Worm (Caenorhabditis elegans) whole organism, young adult: ENCODE data around the gene rpn-3.

Experiments used
- B0261.1 ChIP-seq: sonication (generic microtip); optimal IDR thresholded peaks from 2 replicates; lab custom pipeline; 2016; ENCODE audit warnings: mild to moderate bottlenecking, missing genetic modification characterization, moderate library complexity, missing compliant biosample characterization
- B0336.3 ChIP-seq: fragments of 200-800 bp; sonication (Bioruptor generic); IDR thresholded peaks from 2 replicates; pipeline ENCODE4 v1.3.6; 2022; ENCODE audit warnings: missing genetic modification characterization, missing compliant biosample characterization
- C17E4.6 ChIP-seq: fragments of 200-800 bp; sonication (Bioruptor generic); IDR thresholded peaks from 2 replicates; pipeline ENCODE4 v1.3.6; 2022; ENCODE audit warnings: missing genetic modification reagents, missing genetic modification characterization, missing compliant biosample characterization
- D2030.7 ChIP-seq: fragments of 200-800 bp; sonication (Bioruptor generic); IDR thresholded peaks from 2 replicates; pipeline ENCODE4 v1.3.6; 2022; ENCODE audit warnings: missing genetic modification reagents, missing genetic modification characterization, missing compliant biosample characterization
- F39B2.1 ChIP-seq: fragments of 200-800 bp; sonication (Bioruptor generic); IDR thresholded peaks from 2 replicates; pipeline ENCODE4 v1.3.6; 2022; ENCODE audit warnings: missing genetic modification reagents, missing genetic modification characterization, missing compliant biosample characterization
- K11D2.4 ChIP-seq: fragments of 200-800 bp; sonication (Bioruptor generic); IDR thresholded peaks from 2 replicates; pipeline ENCODE4 v1.3.6; 2022; ENCODE audit warnings: missing genetic modification reagents, missing genetic modification characterization, missing compliant biosample characterization
- K12H6.12 ChIP-seq: fragments of 200-800 bp; sonication (Bioruptor generic); optimal IDR thresholded peaks from 2 replicates; lab custom pipeline; 2018; ENCODE audit warnings: mild to moderate bottlenecking, missing genetic modification characterization, missing compliant biosample characterization
- T26A5.8 ChIP-seq: sonication (generic microtip); optimal IDR thresholded peaks from 2 replicates; lab custom pipeline; 2016; ENCODE audit warnings: missing genetic modification characterization, missing compliant biosample characterization
- Y67H2A.10 ChIP-seq: fragments of 200-800 bp; sonication (Bioruptor generic); conservative IDR thresholded peaks from 2 replicates; pipeline ENCODE4 v1.3.6; 2022; ENCODE audit warnings: missing genetic modification reagents, missing genetic modification characterization, missing compliant biosample characterization
- Y79H2A.3 ChIP-seq: fragments of 200-800 bp; sonication (Bioruptor generic); conservative IDR thresholded peaks from 2 replicates; pipeline ENCODE4 v1.3.6; 2022; ENCODE audit warnings: missing genetic modification reagents, missing genetic modification characterization, missing compliant biosample characterization
- Y95B8A.8 ChIP-seq: fragments of 200-800 bp; sonication (Bioruptor generic); IDR thresholded peaks from 2 replicates; pipeline ENCODE4 v1.3.6; 2022; ENCODE audit warnings: missing genetic modification reagents, missing genetic modification characterization, missing compliant biosample characterization
- aptf-2 ChIP-seq: fragments of 200-800 bp; sonication (Bioruptor generic); conservative IDR thresholded peaks from 2 replicates; pipeline ENCODE4 v1.3.6; 2022; ENCODE audit warnings: missing genetic modification reagents, missing genetic modification characterization, missing compliant biosample characterization
- atf-7 ChIP-seq: sonication (generic microtip); optimal IDR thresholded peaks from 2 replicates; lab custom pipeline; 2017; ENCODE audit warnings: mild to moderate bottlenecking, missing genetic modification characterization, missing compliant biosample characterization
- athp-1 ChIP-seq: sonication (generic microtip); optimal IDR thresholded peaks from 2 replicates; lab custom pipeline; 2017; ENCODE audit warnings: mild to moderate bottlenecking, missing genetic modification characterization, missing compliant biosample characterization
- attf-6 ChIP-seq: fragments of 200-800 bp; sonication (Bioruptor generic); IDR thresholded peaks from 2 replicates; pipeline ENCODE4 v1.3.6; 2022; ENCODE audit warnings: missing genetic modification reagents, missing genetic modification characterization, missing compliant biosample characterization
- ccch-3 ChIP-seq: fragments of 200-800 bp; sonication (Bioruptor generic); optimal IDR thresholded peaks from 2 replicates; lab custom pipeline; 2018; ENCODE audit warnings: mild to moderate bottlenecking, missing genetic modification characterization, missing compliant biosample characterization
- cebp-1 ChIP-seq, 2 experiments: fragments of 200-800 bp in 1 of 2; sonication (Bioruptor generic) in 1 of 2; sonication (generic microtip) in 1 of 2; IDR thresholded peaks in 1 of 2; optimal IDR thresholded peaks in 1 of 2; 2 replicates each; pipeline versions ENCODE4 v1.3.6 to Lab custom; 2017 to 2022; ENCODE audit warnings: missing compliant biosample characterization in 2 of 2, missing genetic modification characterization in 2 of 2, mild to moderate bottlenecking in 1 of 2, missing genetic modification reagents in 1 of 2, moderate library complexity in 1 of 2
- ceh-100 ChIP-seq: fragments of 200-800 bp; sonication (Bioruptor generic); IDR thresholded peaks from 2 replicates; pipeline ENCODE4 v1.3.6; 2022; ENCODE audit warnings: missing genetic modification reagents, missing genetic modification characterization, missing compliant biosample characterization
- ceh-27 ChIP-seq: fragments of 200-800 bp; sonication (Bioruptor generic); optimal IDR thresholded peaks from 2 replicates; lab custom pipeline; 2018; ENCODE audit warnings: mild to moderate bottlenecking, missing genetic modification characterization, moderate library complexity, missing compliant biosample characterization
- ceh-79 ChIP-seq: sonication (generic microtip); optimal IDR thresholded peaks from 2 replicates; lab custom pipeline; 2017; ENCODE audit warnings: mild to moderate bottlenecking, missing genetic modification characterization, missing compliant biosample characterization
- chd-7 ChIP-seq: sonication (generic microtip); optimal IDR thresholded peaks from 2 replicates; lab custom pipeline; 2016; ENCODE audit warnings: mild to moderate bottlenecking, missing genetic modification characterization, moderate library complexity, missing compliant biosample characterization
- egl-44 ChIP-seq: fragments of 200-800 bp; sonication (Bioruptor generic); IDR thresholded peaks from 2 replicates; pipeline ENCODE4 v1.3.6; 2022; ENCODE audit warnings: missing genetic modification reagents, missing genetic modification characterization, missing compliant biosample characterization
- fkh-3 ChIP-seq: sonication (generic microtip); optimal IDR thresholded peaks from 2 replicates; lab custom pipeline; 2016; ENCODE audit warnings: mild to moderate bottlenecking, missing genetic modification characterization, missing compliant biosample characterization
- gei-17 ChIP-seq: fragments of 200-800 bp; sonication (Bioruptor generic); optimal IDR thresholded peaks from 2 replicates; lab custom pipeline; 2018; ENCODE audit warnings: mild to moderate bottlenecking, missing genetic modification characterization, missing compliant biosample characterization
- him-1 ChIP-seq: sonication (generic microtip); optimal IDR thresholded peaks from 2 replicates; lab custom pipeline; 2016; ENCODE audit warnings: missing genotype, missing genetic modification reagents, missing genetic modification characterization, missing compliant biosample characterization
- let-526 ChIP-seq: fragments of 200-800 bp; sonication (Bioruptor generic); IDR thresholded peaks from 2 replicates; pipeline ENCODE4 v1.3.6; 2022; ENCODE audit warnings: missing genetic modification reagents, missing genetic modification characterization, missing compliant biosample characterization
- lin-35 ChIP-seq, 3 experiments: fragments of 150-350 bp in 2 of 3; sonication (generic microtip) in 1 of 3; optimal IDR thresholded peaks; 2 replicates each; lab custom pipeline; 2014 to 2018; ENCODE audit warnings: missing biosample characterization in 3 of 3, missing genetic modification characterization in 3 of 3, missing genetic modification reagents in 3 of 3
- lin-54 ChIP-seq: fragments of 200-800 bp; sonication (Bioruptor generic); optimal IDR thresholded peaks from 2 replicates; lab custom pipeline; 2018; ENCODE audit warnings: mild to moderate bottlenecking, missing genetic modification characterization, missing compliant biosample characterization
- lsy-27 ChIP-seq: sonication (generic microtip); optimal IDR thresholded peaks from 2 replicates; lab custom pipeline; 2017; ENCODE audit warnings: missing genetic modification characterization, mild to moderate bottlenecking, missing compliant biosample characterization, antibody characterized with exemption, missing genotype, borderline replicate concordance; ENCODE audit not compliant: insufficient read depth
- madf-10 ChIP-seq: sonication (generic microtip); optimal IDR thresholded peaks from 2 replicates; lab custom pipeline; 2016; ENCODE audit warnings: mild to moderate bottlenecking, missing genetic modification characterization, missing compliant biosample characterization
- madf-3 ChIP-seq: fragments of 200-800 bp; sonication (Bioruptor generic); IDR thresholded peaks from 2 replicates; pipeline ENCODE4 v1.3.6; 2022; ENCODE audit warnings: missing genetic modification reagents, missing genetic modification characterization, missing compliant biosample characterization
- mxl-1 ChIP-seq: sonication (generic microtip); optimal IDR thresholded peaks from 2 replicates; lab custom pipeline; 2016; ENCODE audit warnings: missing genetic modification characterization, missing compliant biosample characterization
- nfyb-1 ChIP-seq: fragments of 200-800 bp; sonication (Bioruptor generic); IDR thresholded peaks from 2 replicates; pipeline ENCODE4 v1.3.6; 2022; ENCODE audit warnings: missing genetic modification reagents, missing genetic modification characterization, missing compliant biosample characterization
- rec-8 ChIP-seq, 2 experiments: sonication (generic microtip); optimal IDR thresholded peaks; 2 replicates each; lab custom pipeline; 2016; ENCODE audit warnings: mild to moderate bottlenecking in 2 of 2, missing genetic modification characterization in 2 of 2, missing genetic modification reagents in 2 of 2, missing genotype in 2 of 2, missing biosample characterization in 1 of 2, missing compliant biosample characterization in 1 of 2, moderate library complexity in 1 of 2
- repo-1 ChIP-seq: sonication (generic microtip); optimal IDR thresholded peaks from 2 replicates; lab custom pipeline; 2017; ENCODE audit warnings: mild to moderate bottlenecking, missing genetic modification characterization, missing compliant biosample characterization
- rpc-1 ChIP-seq, 2 experiments: fragments of 150-350 bp in 1 of 2; sonication (generic microtip) in 1 of 2; optimal IDR thresholded peaks; 2 replicates each; lab custom pipeline; 2014 to 2018; ENCODE audit warnings: missing biosample characterization in 1 of 2, missing genetic modification characterization in 1 of 2, missing genetic modification reagents in 1 of 2, missing genotype in 1 of 2
- sea-2 ChIP-seq: fragments of 200-800 bp; sonication (Bioruptor generic); IDR thresholded peaks from 2 replicates; pipeline ENCODE4 v1.3.6; 2022; ENCODE audit warnings: missing genetic modification characterization, missing compliant biosample characterization
- snpc-1.1 ChIP-seq: sonication (generic microtip); optimal IDR thresholded peaks from 2 replicates; lab custom pipeline; 2017; ENCODE audit warnings: missing genetic modification characterization, mild to moderate bottlenecking, missing compliant biosample characterization, antibody characterized with exemption, moderate library complexity, missing genotype, missing genetic modification reagents; ENCODE audit not compliant: insufficient read depth
- snpc-1.3 ChIP-seq: sonication (generic microtip); optimal IDR thresholded peaks from 2 replicates; lab custom pipeline; 2017; ENCODE audit warnings: missing genetic modification characterization, mild to moderate bottlenecking, missing compliant biosample characterization, antibody characterized with exemption, moderate library complexity, missing genotype, missing genetic modification reagents; ENCODE audit not compliant: insufficient read depth
- tlf-1 ChIP-seq: fragments of 200-800 bp; sonication (Bioruptor generic); optimal IDR thresholded peaks from 2 replicates; lab custom pipeline; 2018; ENCODE audit warnings: mild to moderate bottlenecking, missing genetic modification characterization, missing compliant biosample characterization
- unc-130 ChIP-seq: sonication (generic microtip); optimal IDR thresholded peaks from 2 replicates; lab custom pipeline; 2016; ENCODE audit warnings: missing genetic modification reagents, missing genetic modification characterization, missing compliant biosample characterization
- unc-62 ChIP-seq: fragments of 150-350 bp; optimal IDR thresholded peaks from 2 replicates; lab custom pipeline; 2014; ENCODE audit warnings: missing biosample characterization, missing genetic modification reagents, missing genetic modification characterization
- zim-3 ChIP-seq: sonication (generic microtip); optimal IDR thresholded peaks from 2 replicates; lab custom pipeline; 2017; ENCODE audit warnings: mild to moderate bottlenecking, missing genetic modification characterization, moderate library complexity, missing compliant biosample characterization
- ztf-18 ChIP-seq: sonication (generic microtip); optimal IDR thresholded peaks from 2 replicates; lab custom pipeline; 2016; ENCODE audit warnings: missing genotype, mild to moderate bottlenecking, missing genetic modification characterization, missing compliant biosample characterization
- ztf-28 ChIP-seq: fragments of 200-800 bp; sonication (Bioruptor generic); IDR thresholded peaks from 2 replicates; pipeline ENCODE4 v1.3.6; 2022; ENCODE audit warnings: missing genetic modification reagents, missing genetic modification characterization, missing compliant biosample characterization
- ztf-6 ChIP-seq: fragments of 200-800 bp; sonication (Bioruptor generic); IDR thresholded peaks from 2 replicates; pipeline ENCODE4 v1.3.6; 2022; ENCODE audit warnings: missing genetic modification reagents, missing genetic modification characterization, missing compliant biosample characterization

rpn-3 gene

DNA sequence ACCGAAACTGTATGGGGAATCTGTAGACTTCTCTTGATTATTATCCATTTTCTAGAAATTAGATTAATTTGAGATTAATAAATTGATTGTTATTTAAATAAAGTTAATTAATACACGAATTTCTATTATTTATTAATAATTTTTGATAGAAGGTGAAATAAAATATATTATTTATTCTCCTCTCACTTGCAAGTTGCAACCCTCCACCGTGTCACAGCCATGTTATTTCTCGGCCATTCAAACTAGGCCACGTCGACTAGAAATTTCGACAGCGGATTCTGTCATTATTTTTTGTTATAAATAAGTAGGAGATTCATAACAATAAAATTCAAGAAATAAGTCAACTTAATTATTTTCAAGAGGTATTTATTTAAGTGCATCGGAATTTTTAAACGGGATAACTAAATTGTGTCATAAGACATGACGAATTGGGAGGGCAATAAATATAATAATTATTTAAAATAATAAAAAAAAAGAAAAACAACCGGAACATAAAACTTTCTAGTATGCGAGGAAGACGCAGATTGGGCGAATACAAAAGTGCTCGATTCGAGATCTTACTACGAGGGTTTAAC is 3.5 kb upstream of the rpn-3 start, which contains the start of gene ufbp-1 (continued):
- TF ChIP-seq ceh-100 (GFP tag; lab: Robert Waterston, UW), result peak; percentile 22; the same call in 1 of the 2 replicates
- TF ChIP-seq rpc-1 (optimal IDR thresholded peaks at IDR 0.05; lab: Kevin White, UChicago), result no peak
- no peak for TF ChIP-seq rpc-1 (tag; optimal IDR thresholded peaks at IDR 0.05; lab: Kevin White, UChicago)
- peak; percentile 53 for TF ChIP-seq cebp-1 (GFP tag; IDR thresholded peaks at IDR 0.05; lab: Robert Waterston, UW)
- peak; percentile 88 for TF ChIP-seq cebp-1 (tag; optimal IDR thresholded peaks at IDR 0.05; lab: Kevin White, UChicago)
- TF ChIP-seq B0336.3 (GFP tag; lab: Robert Waterston, UW), result peak; percentile 91
- no peak for TF ChIP-seq aptf-2 (GFP tag; lab: Robert Waterston, UW)
- no peak for TF ChIP-seq rec-8 (tag; optimal IDR thresholded peaks at IDR 0.05; lab: Kevin White, UChicago)
- TF ChIP-seq unc-62 (GFP tag; lab: Kevin White, UChicago), result no peak
- TF ChIP-seq athp-1 (tag; lab: Kevin White, UChicago), result peak; percentile 94
- peak in 1 of 3 experiments; percentile 61 for TF ChIP-seq lin-35 (GFP tag; optimal IDR thresholded peaks at IDR 0.05; lab: Kevin White, UChicago)
- peak; percentile 26 for TF ChIP-seq snpc-1.3 (tag; lab: Kevin White, UChicago)
- no peak for TF ChIP-seq attf-6 (GFP tag; lab: Robert Waterston, UW)
- TF ChIP-seq T26A5.8 (tag; lab: Kevin White, UChicago), result peak; percentile 77
- no peak for TF ChIP-seq snpc-1.1
- peak; percentile 54 for TF ChIP-seq ccch-3
- TF ChIP-seq ceh-79 (tag; lab: Kevin White, UChicago), result peak; percentile 96
- TF ChIP-seq ztf-28 (GFP tag; lab: Robert Waterston, UW), result no peak
- TF ChIP-seq nfyb-1 (GFP tag; lab: Robert Waterston, UW), result peak; percentile 93
- peak; percentile 91 for TF ChIP-seq atf-7 (tag; lab: Kevin White, UChicago)
- peak; percentile 80 for TF ChIP-seq egl-44 (GFP tag; lab: Robert Waterston, UW)
- TF ChIP-seq ceh-27 (GFP tag; lab: Kevin White, UChicago), result peak; percentile 67
- TF ChIP-seq B0261.1 (tag; lab: Kevin White, UChicago), result peak; percentile 34
- TF ChIP-seq let-526 (GFP tag; lab: Robert Waterston, UW), result no peak
- TF ChIP-seq zim-3 (tag; lab: Kevin White, UChicago), result peak; percentile 93
- TF ChIP-seq madf-10 (tag; lab: Kevin White, UChicago), result peak; percentile 57
- TF ChIP-seq gei-17 (GFP tag; lab: Kevin White, UChicago), result peak; percentile 83
- no peak for TF ChIP-seq sea-2
- no peak for TF ChIP-seq mxl-1
- TF ChIP-seq D2030.7 (GFP tag; lab: Robert Waterston, UW), result no peak
- no peak for TF ChIP-seq Y67H2A.10 (GFP tag; lab: Robert Waterston, UW)
- TF ChIP-seq Y79H2A.3 (GFP tag; lab: Robert Waterston, UW), result no peak
- peak; percentile 88 for TF ChIP-seq lin-54 (GFP tag; lab: Kevin White, UChicago)
- TF ChIP-seq K11D2.4 (GFP tag; lab: Robert Waterston, UW), result no peak
- TF ChIP-seq F39B2.1 (GFP tag; lab: Robert Waterston, UW), result peak; percentile 53; the same call in 1 of the 2 replicates
- peak; percentile 96 for TF ChIP-seq repo-1 (tag; lab: Kevin White, UChicago)
- peak; percentile 41; the same call in 1 of the 2 replicates for TF ChIP-seq C17E4.6 (GFP tag; lab: Robert Waterston, UW)
- peak; percentile 83 for TF ChIP-seq K12H6.12
- peak; percentile 94 for TF ChIP-seq tlf-1 (GFP tag; lab: Kevin White, UChicago)
- peak; percentile 63 for TF ChIP-seq unc-130 (GFP tag; lab: Kevin White, UChicago)
- TF ChIP-seq him-1 (tag; lab: Kevin White, UChicago), result peak; percentile 33
- TF ChIP-seq chd-7 (tag; lab: Kevin White, UChicago), result peak; percentile 91
- TF ChIP-seq lsy-27, result no peak
- TF ChIP-seq ztf-18, result peak; percentile 63
- peak; percentile 34 for TF ChIP-seq fkh-3
- TF ChIP-seq Y95B8A.8 (GFP tag; lab: Robert Waterston, UW), result no peak
- peak; percentile 33; the same call in 1 of the 2 replicates for TF ChIP-seq madf-3
- TF ChIP-seq ztf-6 (GFP tag; lab: Robert Waterston, UW), result no peak
